Worm (Caenorhabditis elegans) whole organism, midembryonic: Measurements from ENCODE around the gene str-96.

Source experiments
- cog-1 ChIP-seq: sonication (generic microtip); optimal IDR thresholded peaks from 2 replicates; lab custom pipeline; 2016; ENCODE audit warnings: missing genetic modification characterization, missing compliant biosample characterization
- flt-1 ChIP-seq: fragments of 200-800 bp; sonication (Bioruptor generic); IDR thresholded peaks from 2 replicates; pipeline ENCODE4 v1.3.6; 2022; ENCODE audit warnings: missing genetic modification characterization, missing compliant biosample characterization
- klf-2 ChIP-seq: fragments of 200-800 bp; sonication (Bioruptor generic); conservative IDR thresholded peaks from 2 replicates; pipeline ENCODE4 v1.3.6; 2022; ENCODE audit warnings: missing genetic modification reagents, missing genetic modification characterization, missing compliant biosample characterization
- med-1 ChIP-seq: sonication (generic microtip); optimal IDR thresholded peaks from 2 replicates; lab custom pipeline; 2017; ENCODE audit warnings: missing genetic modification characterization, mild to moderate bottlenecking, missing compliant biosample characterization, antibody characterized with exemption, missing genetic modification reagents; ENCODE audit not compliant: insufficient read depth
- ref-1 ChIP-seq: fragments of 200-800 bp; sonication (Bioruptor generic); conservative IDR thresholded peaks from 2 replicates; pipeline ENCODE4 v1.3.6; 2022; ENCODE audit warnings: missing genetic modification reagents, missing genetic modification characterization, missing compliant biosample characterization
- tab-1 ChIP-seq: fragments of 200-800 bp; sonication (Bioruptor generic); IDR thresholded peaks from 2 replicates; pipeline ENCODE4 v1.3.6; 2022; ENCODE audit warnings: missing genetic modification characterization, missing compliant biosample characterization
- ztf-23 ChIP-seq: fragments of 200-800 bp; sonication (Bioruptor generic); IDR thresholded peaks from 2 replicates; pipeline ENCODE4 v1.3.6; 2022; ENCODE audit warnings: missing genetic modification reagents, missing genetic modification characterization, missing compliant biosample characterization
- ztf-29 ChIP-seq: fragments of 200-800 bp; sonication (Bioruptor generic); IDR thresholded peaks from 2 replicates; pipeline ENCODE4 v1.3.6; 2022; ENCODE audit warnings: missing genetic modification reagents, missing genetic modification characterization, missing compliant biosample characterization

DNA sequence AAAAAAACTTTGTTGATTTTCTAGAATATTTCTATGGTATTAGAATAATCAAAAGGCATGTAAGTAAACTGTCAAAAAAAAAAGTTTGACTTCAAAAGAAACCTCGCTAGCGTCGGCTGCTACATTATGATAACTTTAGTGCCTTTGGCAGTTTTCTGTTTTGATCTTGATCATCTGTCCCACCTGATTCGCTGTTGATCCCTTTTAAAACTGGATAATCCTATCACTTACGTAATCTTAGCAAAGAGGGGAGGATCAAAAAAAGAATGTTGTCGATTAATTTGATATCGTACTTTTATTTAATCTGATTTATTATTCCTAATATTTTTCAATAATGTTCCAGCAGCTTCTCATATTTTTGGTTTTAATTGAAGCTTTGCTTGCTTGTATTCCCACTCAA lies 33.9 kb downstream of the str-96 start, which contains the start of gene M01B2.8:
- no peak for TF ChIP-seq ztf-23 (GFP tag; lab: Robert Waterston, UW)
- no peak for TF ChIP-seq med-1
- no peak for TF ChIP-seq klf-2 (GFP tag; lab: Robert Waterston, UW)
- no peak for TF ChIP-seq ztf-29 (GFP tag; lab: Robert Waterston, UW)
- no peak for TF ChIP-seq tab-1 (GFP tag; lab: Robert Waterston, UW)
- no peak for TF ChIP-seq cog-1
- no peak for TF ChIP-seq flt-1
- TF ChIP-seq ref-1 (GFP tag; lab: Robert Waterston, UW): no peak
